Fruit fly (Drosophila melanogaster) whole organism, embryonic: Measurements from ENCODE around the gene ckd.
A peak's percentile ranks its signal among the peaks of the same experiment; 100 is the strongest.

ENCODE experiments used
- BEAF-32 ChIP-seq: fragments of 200-800 bp; sonication (Bioruptor generic); optimal IDR thresholded peaks from 3 replicates; lab custom pipeline; 2017; ENCODE audit warnings: missing biosample characterization, missing genetic modification characterization, mild to moderate bottlenecking, moderate library complexity, missing genetic modification reagents
- CG10267 ChIP-seq: fragments of 200-800 bp; sonication (Bioruptor generic); optimal IDR thresholded peaks from 2 replicates; lab custom pipeline; 2018; ENCODE audit warnings: missing biosample characterization, mild to moderate bottlenecking, missing genetic modification characterization, moderate library complexity
- CG12769 ChIP-seq: fragments of 200-800 bp; sonication (Bioruptor generic); optimal IDR thresholded peaks from 2 replicates; lab custom pipeline; 2019; ENCODE audit warnings: missing biosample characterization, mild to moderate bottlenecking, missing genetic modification characterization, moderate library complexity
- CG13296 ChIP-seq: fragments of 200-800 bp; sonication (Bioruptor generic); optimal IDR thresholded peaks from 3 replicates; lab custom pipeline; 2018; ENCODE audit warnings: missing biosample characterization, mild to moderate bottlenecking, missing genetic modification characterization
- CG13424 ChIP-seq: fragments of 200-800 bp; sonication (Bioruptor generic); optimal IDR thresholded peaks from 2 replicates; lab custom pipeline; 2019; ENCODE audit warnings: missing biosample characterization, mild to moderate bottlenecking, missing genetic modification characterization, moderate library complexity
- CG14014 ChIP-seq: fragments of 200-800 bp; sonication (Bioruptor generic); IDR thresholded peaks from 2 replicates; pipeline ENCODE4 v1.3.6; 2022; ENCODE audit warnings: missing biosample characterization, missing genetic modification characterization
- CG14667 ChIP-seq: fragments of 200-800 bp; sonication (Bioruptor generic); IDR thresholded peaks from 2 replicates; pipeline ENCODE4 v1.3.6; 2022; ENCODE audit warnings: missing biosample characterization, missing genetic modification characterization
- CG1647 ChIP-seq: fragments of 200-800 bp; sonication (Bioruptor generic); optimal IDR thresholded peaks from 3 replicates; lab custom pipeline; 2016; ENCODE audit warnings: missing biosample characterization, missing genetic modification characterization
- CG16815 ChIP-seq: fragments of 200-800 bp; sonication (Bioruptor generic); optimal IDR thresholded peaks from 3 replicates; lab custom pipeline; 2017; ENCODE audit warnings: missing biosample characterization, mild to moderate bottlenecking, missing genetic modification characterization
- CG17359 ChIP-seq: fragments of 200-800 bp; sonication (Bioruptor generic); optimal IDR thresholded peaks from 3 replicates; lab custom pipeline; 2018; ENCODE audit warnings: missing biosample characterization, mild to moderate bottlenecking, missing genetic modification characterization, moderate library complexity
- CG18599 ChIP-seq: fragments of 200-800 bp; sonication (Bioruptor generic); optimal IDR thresholded peaks from 3 replicates; lab custom pipeline; 2017; ENCODE audit warnings: missing biosample characterization, missing genetic modification characterization, mild to moderate bottlenecking, moderate library complexity, missing genetic modification reagents
- CG42726 ChIP-seq: fragments of 200-800 bp; sonication (Bioruptor generic); IDR thresholded peaks from 2 replicates; pipeline ENCODE4 v1.3.6; 2022; ENCODE audit warnings: missing biosample characterization, missing genetic modification characterization; ENCODE audit not compliant: partially characterized antibody
- CG5245 ChIP-seq: fragments of 200-800 bp; sonication (Bioruptor generic); optimal IDR thresholded peaks from 3 replicates; lab custom pipeline; 2016; ENCODE audit warnings: missing biosample characterization, missing genetic modification characterization
- CG6813 ChIP-seq: fragments of 200-800 bp; sonication (Bioruptor generic); optimal IDR thresholded peaks from 2 replicates; lab custom pipeline; 2017; ENCODE audit warnings: missing biosample characterization, missing genetic modification characterization, mild to moderate bottlenecking, moderate library complexity, missing genetic modification reagents
- CG7556 ChIP-seq: fragments of 200-800 bp; sonication (Bioruptor generic); optimal IDR thresholded peaks from 2 replicates; lab custom pipeline; 2017; ENCODE audit warnings: missing biosample characterization, mild to moderate bottlenecking, missing genetic modification characterization
- CG8290 ChIP-seq, 3 experiments: fragments of 200-800 bp; sonication (Bioruptor generic); optimal IDR thresholded peaks; 2 replicates each; lab custom pipeline; 2016 to 2019; ENCODE audit warnings: missing biosample characterization in 3 of 3, missing genetic modification characterization in 3 of 3, mild to moderate bottlenecking in 2 of 3, moderate library complexity in 1 of 3
- CG8944 ChIP-seq: fragments of 200-800 bp; sonication (Bioruptor generic); optimal IDR thresholded peaks from 3 replicates; lab custom pipeline; 2016; ENCODE audit warnings: missing biosample characterization, missing genetic modification characterization
- Chrac-16 ChIP-seq: fragments of 200-800 bp; sonication (Bioruptor generic); optimal IDR thresholded peaks from 3 replicates; lab custom pipeline; 2016; ENCODE audit warnings: missing biosample characterization, missing genetic modification characterization
- CoRest ChIP-seq: fragments of 200-800 bp; sonication (Bioruptor generic); optimal IDR thresholded peaks from 3 replicates; lab custom pipeline; 2018; ENCODE audit warnings: missing biosample characterization, mild to moderate bottlenecking, missing genetic modification characterization, moderate library complexity
- Dp ChIP-seq: fragments of 200-800 bp; sonication (Bioruptor generic); optimal IDR thresholded peaks from 2 replicates; lab custom pipeline; 2018; ENCODE audit warnings: missing biosample characterization, mild to moderate bottlenecking, missing genetic modification characterization, moderate library complexity
- Dref ChIP-seq: fragments of 200-800 bp; sonication (Bioruptor generic); IDR thresholded peaks from 2 replicates; pipeline ENCODE4 v1.3.6; 2022; ENCODE audit warnings: missing biosample characterization, missing genetic modification characterization
- Drgx ChIP-seq: fragments of 200-800 bp; sonication (Bioruptor generic); IDR thresholded peaks from 2 replicates; pipeline ENCODE4 v1.3.6; 2022; ENCODE audit warnings: missing biosample characterization, missing genetic modification characterization
- Hr78 ChIP-seq, 2 experiments: fragments of 200-800 bp in 1 of 2; fragments of >200 bp in 1 of 2; sonication (Bioruptor generic) in 1 of 2; optimal IDR thresholded peaks; 2 replicates each; lab custom pipeline; 2017 to 2019; ENCODE audit warnings: missing biosample characterization in 2 of 2, missing genetic modification characterization in 2 of 2, mild to moderate bottlenecking in 1 of 2, moderate library complexity in 1 of 2
- MTF-1 ChIP-seq: fragments of 200-800 bp; sonication (Bioruptor generic); optimal IDR thresholded peaks from 2 replicates; lab custom pipeline; 2018; ENCODE audit warnings: missing biosample characterization, mild to moderate bottlenecking, missing genetic modification characterization, borderline replicate concordance
- Mrtf ChIP-seq: fragments of 200-800 bp; sonication (Bioruptor generic); IDR thresholded peaks from 3 replicates; pipeline ENCODE4 v1.3.6; 2022; ENCODE audit warnings: missing biosample characterization, missing genetic modification characterization
- Neu2 ChIP-seq: fragments of 200-800 bp; sonication (Bioruptor generic); optimal IDR thresholded peaks from 3 replicates; lab custom pipeline; 2016; ENCODE audit warnings: missing biosample characterization, missing genetic modification characterization, borderline replicate concordance
- Poxn ChIP-seq: fragments of 200-800 bp; sonication (Bioruptor generic); IDR thresholded peaks from 2 replicates; pipeline ENCODE4 v1.3.6; 2022; ENCODE audit warnings: missing biosample characterization, missing genetic modification characterization
- Ssrp ChIP-seq: fragments of 200-800 bp; sonication (Bioruptor generic); optimal IDR thresholded peaks from 2 replicates; lab custom pipeline; 2018; ENCODE audit warnings: missing biosample characterization, mild to moderate bottlenecking, missing genetic modification characterization, moderate library complexity
- Taf1 ChIP-seq: fragments of 200-800 bp; sonication (Bioruptor generic); IDR thresholded peaks from 2 replicates; pipeline ENCODE4 v1.3.6; 2022; ENCODE audit warnings: missing biosample characterization, missing genetic modification characterization
- bowl ChIP-seq: fragments of 200-800 bp; sonication (Bioruptor generic); IDR thresholded peaks from 2 replicates; pipeline ENCODE4 v1.3.6; 2022; ENCODE audit warnings: missing biosample characterization, missing genetic modification characterization
- bsh ChIP-seq, 2 experiments: fragments of 200-800 bp; sonication (Bioruptor generic); optimal IDR thresholded peaks; 2 replicates each; lab custom pipeline; 2017 to 2018; ENCODE audit warnings: mild to moderate bottlenecking in 2 of 2, missing biosample characterization in 2 of 2, missing genetic modification characterization in 2 of 2, moderate library complexity in 1 of 2
- crc ChIP-seq: fragments of 200-800 bp; sonication (Bioruptor generic); optimal IDR thresholded peaks from 2 replicates; lab custom pipeline; 2016; ENCODE audit warnings: missing biosample characterization, missing genetic modification characterization
- croc ChIP-seq: fragments of 200-800 bp; sonication (Bioruptor generic); conservative IDR thresholded peaks from 3 replicates; pipeline ENCODE4 v1.3.6; 2022; ENCODE audit warnings: missing biosample characterization, missing genetic modification characterization
- dm ChIP-seq: fragments of 200-800 bp; sonication (Bioruptor generic); optimal IDR thresholded peaks from 3 replicates; lab custom pipeline; 2016; ENCODE audit warnings: missing biosample characterization, missing genetic modification characterization
- ems ChIP-seq: fragments of 200-800 bp; sonication (Bioruptor generic); optimal IDR thresholded peaks from 3 replicates; lab custom pipeline; 2016; ENCODE audit warnings: missing biosample characterization, missing genetic modification characterization
- exex ChIP-seq: fragments of 200-800 bp; sonication (Bioruptor generic); optimal IDR thresholded peaks from 4 replicates; lab custom pipeline; 2018; ENCODE audit warnings: missing biosample characterization, mild to moderate bottlenecking, missing genetic modification characterization, moderate library complexity
- lab ChIP-seq: fragments of 200-800 bp; sonication (Bioruptor generic); optimal IDR thresholded peaks from 3 replicates; lab custom pipeline; 2017; ENCODE audit warnings: missing biosample characterization, missing genetic modification characterization, mild to moderate bottlenecking, moderate library complexity, missing genetic modification reagents
- oc ChIP-seq: fragments of 200-800 bp; sonication (Bioruptor generic); optimal IDR thresholded peaks from 2 replicates; lab custom pipeline; 2018; ENCODE audit warnings: missing biosample characterization, mild to moderate bottlenecking, missing genetic modification characterization, moderate library complexity
- otp ChIP-seq: fragments of 200-800 bp; sonication (Bioruptor generic); IDR thresholded peaks from 3 replicates; pipeline ENCODE4, ENCODE4 v1.3.6; 2022; ENCODE audit warnings: missing biosample characterization, missing genetic modification characterization
- prd ChIP-seq, 3 experiments: fragments of >200 bp in 2 of 3; fragments of 200-800 bp in 1 of 3; sonication (Bioruptor generic) in 1 of 3; optimal IDR thresholded peaks in 2 of 3; IDR thresholded peaks in 1 of 3; 2 replicates in 2 of 3; 3 replicates in 1 of 3; pipeline versions ENCODE4 v1.3.6 to Lab custom; 2017 to 2022; ENCODE audit warnings: missing biosample characterization in 1 of 3, missing genetic modification characterization in 1 of 3
- pzg ChIP-seq: fragments of 200-800 bp; sonication (Bioruptor generic); optimal IDR thresholded peaks from 3 replicates; lab custom pipeline; 2018; ENCODE audit warnings: missing biosample characterization, mild to moderate bottlenecking, missing genetic modification characterization, moderate library complexity
- salm ChIP-seq: fragments of 200-800 bp; sonication (Bioruptor generic); optimal IDR thresholded peaks from 2 replicates; lab custom pipeline; 2018; ENCODE audit warnings: missing biosample characterization, mild to moderate bottlenecking, missing genetic modification characterization
- sd ChIP-seq: fragments of 200-800 bp; sonication (Bioruptor generic); optimal IDR thresholded peaks from 3 replicates; lab custom pipeline; 2018; ENCODE audit warnings: missing biosample characterization, mild to moderate bottlenecking, missing genetic modification characterization, moderate library complexity
- sr ChIP-seq: fragments of 200-800 bp; sonication (Bioruptor generic); IDR thresholded peaks from 3 replicates; pipeline ENCODE4 v1.3.6; 2022; ENCODE audit warnings: missing biosample characterization, missing genetic modification characterization
- sug ChIP-seq: fragments of 200-800 bp; optimal IDR thresholded peaks from 2 replicates; lab custom pipeline; 2019; ENCODE audit warnings: missing biosample characterization, mild to moderate bottlenecking, missing genetic modification characterization, moderate library complexity
- tgo ChIP-seq: fragments of 200-800 bp; sonication (Bioruptor generic); IDR thresholded peaks from 3 replicates; pipeline ENCODE4 v1.3.6; 2022; ENCODE audit warnings: missing biosample characterization, missing genetic modification characterization
- wek ChIP-seq: fragments of 200-800 bp; sonication (Bioruptor generic); optimal IDR thresholded peaks from 3 replicates; lab custom pipeline; 2018; ENCODE audit warnings: missing biosample characterization, mild to moderate bottlenecking, missing genetic modification characterization, moderate library complexity

ckd gene

dm6 chr3L:3308676-3309613, 51.3 kb downstream of the ckd start (continued):
- peak; percentile 69 for TF ChIP-seq exex (tag; lab: Kevin White, UChicago)
- no peak for TF ChIP-seq sd (tag; lab: Kevin White, UChicago)
- no peak for TF ChIP-seq CG14667 (GFP tag; lab: Robert Waterston, UW)
- peak; percentile 30 for TF ChIP-seq CG18599 (GFP tag; lab: Kevin White, UChicago)
- TF ChIP-seq BEAF-32 (GFP tag; lab: Kevin White, UChicago): no peak
- TF ChIP-seq pzg: no peak
- TF ChIP-seq Neu2: no peak
- TF ChIP-seq lab: peak; percentile 34
- TF ChIP-seq sug (tag; lab: Kevin White, UChicago): peak; percentile 76
- no peak for TF ChIP-seq CG14014 (GFP tag; lab: Robert Waterston, UW)
- no peak for TF ChIP-seq CG42726 (GFP tag; lab: Robert Waterston, UW)
- no peak for TF ChIP-seq wek
- TF ChIP-seq CG8944: no peak
- TF ChIP-seq Ssrp (tag; lab: Kevin White, UChicago): no peak
- no peak for TF ChIP-seq Dref (GFP tag; lab: Robert Waterston, UW)
- TF ChIP-seq tgo (GFP tag; lab: Robert Waterston, UW): no peak
- no peak for TF ChIP-seq CG6813 (GFP tag; lab: Kevin White, UChicago)
- no peak for TF ChIP-seq CG1647 (GFP tag; lab: Kevin White, UChicago)
- TF ChIP-seq CG8290 (GFP tag; optimal IDR thresholded peaks at IDR 0.05; lab: Kevin White, UChicago): no peak
- no peak for TF ChIP-seq CG8290 (tag; optimal IDR thresholded peaks at IDR 0.05; lab: Kevin White, UChicago)
- peak; percentile 61 for TF ChIP-seq CG12769 (tag; lab: Kevin White, UChicago)
- TF ChIP-seq MTF-1: peak; percentile 99
- TF ChIP-seq otp (GFP tag; lab: Robert Waterston, UW): no peak
- no peak for TF ChIP-seq oc (tag; lab: Kevin White, UChicago)
- TF ChIP-seq CG5245 (GFP tag; lab: Kevin White, UChicago): no peak
- TF ChIP-seq CG10267 (tag; lab: Kevin White, UChicago): no peak
- no peak; the same call in 2 of the 3 replicates for TF ChIP-seq sr (GFP tag; lab: Robert Waterston, UW)
- peak; percentile 21 for TF ChIP-seq dm (GFP tag; lab: Kevin White, UChicago)
- no peak for TF ChIP-seq bowl (GFP tag; lab: Robert Waterston, UW)
- no peak for TF ChIP-seq Mrtf (GFP tag; lab: Robert Waterston, UW)
- TF ChIP-seq ems (GFP tag; lab: Kevin White, UChicago): no peak
- no peak for TF ChIP-seq Drgx (GFP tag; lab: Robert Waterston, UW)
- no peak for TF ChIP-seq CG17359
- TF ChIP-seq Chrac-16: no peak
- TF ChIP-seq prd (optimal IDR thresholded peaks at IDR 0.05; lab: Kevin White, UChicago): no peak
- no peak for TF ChIP-seq prd (GFP tag; IDR thresholded peaks at IDR 0.05; lab: Robert Waterston, UW)
- no peak for TF ChIP-seq CoRest
- no peak for TF ChIP-seq CG13424 (tag; lab: Kevin White, UChicago)
- TF ChIP-seq CG16815 (GFP tag; lab: Kevin White, UChicago): no peak
- no peak for TF ChIP-seq Dp (GFP tag; lab: Kevin White, UChicago)
- TF ChIP-seq salm: no peak
- no peak for TF ChIP-seq bsh (GFP tag; optimal IDR thresholded peaks at IDR 0.05; lab: Kevin White, UChicago)
- no peak for TF ChIP-seq crc (GFP tag; lab: Kevin White, UChicago)
- TF ChIP-seq Poxn (GFP tag; lab: Robert Waterston, UW): no peak
- no peak for TF ChIP-seq Hr78 (GFP tag; optimal IDR thresholded peaks at IDR 0.05; lab: Kevin White, UChicago)
- no peak for TF ChIP-seq croc
- no peak for TF ChIP-seq CG7556 (GFP tag; lab: Kevin White, UChicago)
- no peak for TF ChIP-seq Taf1 (GFP tag; lab: Robert Waterston, UW)
- TF ChIP-seq CG13296 (GFP tag; lab: Kevin White, UChicago): peak; percentile 24
